Fruit fly (Drosophila melanogaster): ENCODE data around the gene CG15330.

Gene CG15330

dm6 chrX:7955890-7956289 lies at the start of gene CG15330, which contains the start of gene CG15332:
Gene CG15330 (plus strand): TSS chrX:7956064.
Gene CG15332 (minus strand): TSS chrX:7955990.
- TF ChIP-seq ttk (optimal IDR thresholded peaks at IDR 0.05) (no peak), h (optimal IDR thresholded peaks at IDR 0.05) (no peak), psq (optimal IDR thresholded peaks at IDR 0.05) (no peak), Sin3A (optimal IDR thresholded peaks at IDR 0.05) (no peak), Myc (optimal IDR thresholded peaks at IDR 0.05) (no peak), insv (optimal IDR thresholded peaks at IDR 0.05) (no peak)

dm6 chrX:7908239-7909068 lies 47.4 kb upstream of the CG15330 start, which contains the start of the genes dpr14 and spidey:
Gene dpr14 (minus strand): TSS chrX:7908286.
Gene spidey (plus strand): TSS chrX:7908931.
- no peak for TF ChIP-seq Myc (optimal IDR thresholded peaks at IDR 0.05)
- no peak for TF ChIP-seq ttk (optimal IDR thresholded peaks at IDR 0.05)
- TF ChIP-seq psq (optimal IDR thresholded peaks at IDR 0.05) = no peak
- no peak for TF ChIP-seq h (optimal IDR thresholded peaks at IDR 0.05)
- no peak for TF ChIP-seq Sin3A (optimal IDR thresholded peaks at IDR 0.05)
- no peak for TF ChIP-seq insv (optimal IDR thresholded peaks at IDR 0.05)

dm6 chrX:7909069-7909389 lies 46.8 kb upstream of the CG15330 start:
- no peak for TF ChIP-seq Myc (optimal IDR thresholded peaks at IDR 0.05)

- no peak for TF ChIP-seq ttk (optimal IDR thresholded peaks at IDR 0.05)
- no peak for TF ChIP-seq Myc (optimal IDR thresholded peaks at IDR 0.05)
- TF ChIP-seq insv (optimal IDR thresholded peaks at IDR 0.05) = no peak
- no peak for TF ChIP-seq Sin3A (optimal IDR thresholded peaks at IDR 0.05)
- no peak for TF ChIP-seq h (optimal IDR thresholded peaks at IDR 0.05)
Observed at dm6 chrX:7909482-7909881, 46.4 kb upstream of the CG15330 start.

dm6 chrX:7911983-7912630 lies 43.8 kb upstream of the CG15330 start, which contains the start of gene snz:
Gene snz (plus strand): TSS chrX:7912089.
- TF ChIP-seq Myc (optimal IDR thresholded peaks at IDR 0.05) = no peak
- TF ChIP-seq ttk (optimal IDR thresholded peaks at IDR 0.05) = no peak
- no peak for TF ChIP-seq insv (optimal IDR thresholded peaks at IDR 0.05)
- TF ChIP-seq h (optimal IDR thresholded peaks at IDR 0.05) = no peak
- no peak for TF ChIP-seq Sin3A (optimal IDR thresholded peaks at IDR 0.05)
- TF ChIP-seq psq (optimal IDR thresholded peaks at IDR 0.05) = no peak

dm6 chrX:7920081-7920688 lies 35.7 kb upstream of the CG15330 start, which contains the start of the genes hdm and Ykt6:
Gene hdm (minus strand): TSS chrX:7920131.
Gene Ykt6 (plus strand): TSS chrX:7920409.
- no peak for TF ChIP-seq Myc (optimal IDR thresholded peaks at IDR 0.05)
- no peak for TF ChIP-seq h (optimal IDR thresholded peaks at IDR 0.05)

- no peak for TF ChIP-seq Sin3A (optimal IDR thresholded peaks at IDR 0.05)
- no peak for TF ChIP-seq h (optimal IDR thresholded peaks at IDR 0.05)
- no peak for TF ChIP-seq insv (optimal IDR thresholded peaks at IDR 0.05)
- TF ChIP-seq Myc (optimal IDR thresholded peaks at IDR 0.05) = no peak
- no peak for TF ChIP-seq ttk (optimal IDR thresholded peaks at IDR 0.05)
- TF ChIP-seq psq (optimal IDR thresholded peaks at IDR 0.05) = no peak
Observed at dm6 chrX:7923063-7923462, 32.8 kb upstream of the CG15330 start.

- TF ChIP-seq Myc (optimal IDR thresholded peaks at IDR 0.05) (no peak), h (optimal IDR thresholded peaks at IDR 0.05) (no peak), ttk (optimal IDR thresholded peaks at IDR 0.05) (no peak), Sin3A (optimal IDR thresholded peaks at IDR 0.05) (no peak), insv (optimal IDR thresholded peaks at IDR 0.05) (no peak), psq (optimal IDR thresholded peaks at IDR 0.05) (no peak)
Observed at dm6 chrX:7924913-7925312, 31.0 kb upstream of the CG15330 start.

- TF ChIP-seq Myc (optimal IDR thresholded peaks at IDR 0.05) = no peak
- TF ChIP-seq psq (optimal IDR thresholded peaks at IDR 0.05) = no peak
- TF ChIP-seq h (optimal IDR thresholded peaks at IDR 0.05) = no peak
Observed at dm6 chrX:7930236-7931027, 25.4 kb upstream of the CG15330 start.

dm6 chrX:7931028-7931549 lies 24.8 kb upstream of the CG15330 start, which contains the start of gene mahe:
Gene mahe (minus strand): TSS chrX:7931382.
- TF ChIP-seq ttk (optimal IDR thresholded peaks at IDR 0.05) (no peak), Myc (optimal IDR thresholded peaks at IDR 0.05) (no peak), h (optimal IDR thresholded peaks at IDR 0.05) (no peak)

- TF ChIP-seq psq (optimal IDR thresholded peaks at IDR 0.05) (no peak), h (optimal IDR thresholded peaks at IDR 0.05) (no peak), ttk (optimal IDR thresholded peaks at IDR 0.05) (no peak), insv (optimal IDR thresholded peaks at IDR 0.05) (no peak), Myc (optimal IDR thresholded peaks at IDR 0.05) (no peak), Sin3A (optimal IDR thresholded peaks at IDR 0.05) (no peak)
Observed at dm6 chrX:7933210-7933915, 22.5 kb upstream of the CG15330 start, which contains the start of the genes Dhdds and RpS14a. Gene Dhdds (minus strand): TSS chrX:7933351. Gene RpS14a (plus strand): TSS chrX:7933742.

Data from Kc167 (cell line).